Fruit fly (Drosophila melanogaster): ENCODE measurements around the gene Cda4.

Gene Cda4

dm6 chrX:22582909-22583308, 49.6 kb downstream of the Cda4 start:
- TF ChIP-seq CG7101 (tag; optimal IDR thresholded peaks at IDR 0.05) (no peak), Hr96 (GFP tag; optimal IDR thresholded peaks at IDR 0.05) (no peak), CG33017 (tag; optimal IDR thresholded peaks at IDR 0.05) (no peak), ovo (GFP tag; optimal IDR thresholded peaks at IDR 0.05) (no peak), Mnt (GFP tag; optimal IDR thresholded peaks at IDR 0.05) (no peak)

dm6 chrX:22575082-22575481, 57.4 kb downstream of the Cda4 start:
- TF ChIP-seq CG5204 (GFP tag; optimal IDR thresholded peaks at IDR 0.05) (no peak), cic (GFP tag; optimal IDR thresholded peaks at IDR 0.05) (no peak), kay (GFP tag; ENCODE audit: borderline replicate concordance) (no peak), Hr96 (GFP tag; optimal IDR thresholded peaks at IDR 0.05) (no peak), CG11617 (GFP tag; optimal IDR thresholded peaks at IDR 0.05) (no peak), toe (GFP tag; optimal IDR thresholded peaks at IDR 0.05) (no peak), Mnt (GFP tag; optimal IDR thresholded peaks at IDR 0.05) (no peak), CG7045 (GFP tag; optimal IDR thresholded peaks at IDR 0.05) (no peak), CG12768 (GFP tag; optimal IDR thresholded peaks at IDR 0.05) (no peak), CG33017 (tag; optimal IDR thresholded peaks at IDR 0.05) (no peak), bab1 (GFP tag; optimal IDR thresholded peaks at IDR 0.05) (no peak), Clk (GFP tag; optimal IDR thresholded peaks at IDR 0.05) (no peak), tj (GFP tag; optimal IDR thresholded peaks at IDR 0.05) (no peak), ovo (GFP tag; optimal IDR thresholded peaks at IDR 0.05) (no peak), CG1620 (GFP tag; optimal IDR thresholded peaks at IDR 0.05) (no peak), pad (GFP tag; optimal IDR thresholded peaks at IDR 0.05) (no peak)

dm6 chrX:22574362-22574761, 58.1 kb downstream of the Cda4 start:
- TF ChIP-seq pad (GFP tag; optimal IDR thresholded peaks at IDR 0.05): no peak
- no peak for TF ChIP-seq Clk (GFP tag; optimal IDR thresholded peaks at IDR 0.05)
- no peak for TF ChIP-seq ovo (GFP tag; optimal IDR thresholded peaks at IDR 0.05)
- TF ChIP-seq CG33017 (tag; optimal IDR thresholded peaks at IDR 0.05): no peak
- no peak for TF ChIP-seq tj (GFP tag; optimal IDR thresholded peaks at IDR 0.05)
- no peak for TF ChIP-seq CG14711 (tag; optimal IDR thresholded peaks at IDR 0.05)
- no peak for TF ChIP-seq CG11617 (GFP tag; optimal IDR thresholded peaks at IDR 0.05)
- no peak for TF ChIP-seq CG5204 (GFP tag; optimal IDR thresholded peaks at IDR 0.05)
- no peak for TF ChIP-seq CG1620 (GFP tag; optimal IDR thresholded peaks at IDR 0.05)
- TF ChIP-seq cnc (optimal IDR thresholded peaks at IDR 0.05): no peak

- TF ChIP-seq kay (GFP tag; ENCODE audit: borderline replicate concordance): no peak
- no peak for TF ChIP-seq Clk (GFP tag; optimal IDR thresholded peaks at IDR 0.05)
- TF ChIP-seq tj (GFP tag; optimal IDR thresholded peaks at IDR 0.05): no peak
- no peak for TF ChIP-seq Hr96 (GFP tag; optimal IDR thresholded peaks at IDR 0.05)
These were observed 85.7 kb downstream of the Cda4 start, which contains the start of gene CG17601 for dm6 chrX:22546797-22547196. Gene CG17601 (plus strand): TSS chrX:22547097.

dm6 chrX:22544660-22545059, 87.8 kb downstream of the Cda4 start:
- TF ChIP-seq kay (GFP tag; ENCODE audit: borderline replicate concordance) (no peak), cic (GFP tag; optimal IDR thresholded peaks at IDR 0.05) (no peak), CG7045 (GFP tag; optimal IDR thresholded peaks at IDR 0.05) (no peak)

dm6 chrX:22544222-22544621, 88.3 kb downstream of the Cda4 start, which contains the start of gene Cluap1:
Gene Cluap1 (minus strand): TSS chrX:22544322.
- TF ChIP-seq CG12768 (GFP tag; optimal IDR thresholded peaks at IDR 0.05): no peak

- no peak for TF ChIP-seq CG12768 (GFP tag; optimal IDR thresholded peaks at IDR 0.05)
- no peak for TF ChIP-seq tj (GFP tag; optimal IDR thresholded peaks at IDR 0.05)
- TF ChIP-seq kay (GFP tag; ENCODE audit: borderline replicate concordance): no peak
- TF ChIP-seq CG11617 (GFP tag; optimal IDR thresholded peaks at IDR 0.05): no peak
- no peak for TF ChIP-seq Hr96 (GFP tag; optimal IDR thresholded peaks at IDR 0.05)
- TF ChIP-seq CG5204 (GFP tag; optimal IDR thresholded peaks at IDR 0.05): no peak
- TF ChIP-seq CG7045 (GFP tag; optimal IDR thresholded peaks at IDR 0.05): no peak
- no peak for TF ChIP-seq Crg-1 (GFP tag; optimal IDR thresholded peaks at IDR 0.05)
- TF ChIP-seq cic (GFP tag; optimal IDR thresholded peaks at IDR 0.05): no peak
These were observed 92.4 kb downstream of the Cda4 start, which contains the start of gene CG17598 for dm6 chrX:22540065-22540504. Gene CG17598 (minus strand): TSS chrX:22540383.

Data from whole organism, adult.